Worm (Caenorhabditis elegans) whole organism, mixed stage, embryonic: ENCODE results near the gene K10C2.7.

Source experiments
- M03D4.4 ChIP-seq: sonication (generic microtip); optimal IDR thresholded peaks from 2 replicates; lab custom pipeline; 2017; ENCODE audit warnings: mild to moderate bottlenecking, missing genetic modification characterization, missing compliant biosample characterization
- bed-3 ChIP-seq: fragments of 200-800 bp; sonication (Bioruptor generic); optimal IDR thresholded peaks from 3 replicates; lab custom pipeline; 2018; ENCODE audit warnings: mild to moderate bottlenecking, missing genetic modification characterization, moderate library complexity, missing compliant biosample characterization
- blmp-1 ChIP-seq: fragments of 150-350 bp; optimal IDR thresholded peaks from 2 replicates; lab custom pipeline; 2014; ENCODE audit warnings: missing biosample characterization, missing genetic modification characterization
- ham-2 ChIP-seq: fragments of 200-800 bp; sonication (Bioruptor generic); optimal IDR thresholded peaks from 2 replicates; lab custom pipeline; 2018; ENCODE audit warnings: mild to moderate bottlenecking, missing genetic modification characterization, missing compliant biosample characterization
- lin-32 ChIP-seq: fragments of 200-800 bp; sonication (Bioruptor generic); optimal IDR thresholded peaks from 2 replicates; lab custom pipeline; 2018; ENCODE audit warnings: mild to moderate bottlenecking, missing genetic modification characterization, missing compliant biosample characterization
- mls-2 ChIP-seq: sonication (generic microtip); optimal IDR thresholded peaks from 2 replicates; lab custom pipeline; 2016; ENCODE audit warnings: mild to moderate bottlenecking, missing genetic modification characterization, moderate library complexity, missing compliant biosample characterization
- nhr-12 ChIP-seq: fragments of 150-350 bp; optimal IDR thresholded peaks from 2 replicates; lab custom pipeline; 2014; ENCODE audit warnings: missing biosample characterization, missing genetic modification characterization
- nhr-2 ChIP-seq: fragments of 150-350 bp; optimal IDR thresholded peaks from 2 replicates; lab custom pipeline; 2014; ENCODE audit warnings: missing biosample characterization, missing genetic modification characterization
- nhr-28 ChIP-seq: fragments of 150-350 bp; optimal IDR thresholded peaks from 2 replicates; lab custom pipeline; 2014; ENCODE audit warnings: missing biosample characterization, missing genetic modification characterization
- pha-4 ChIP-seq: fragments of 150-350 bp; optimal IDR thresholded peaks from 2 replicates; lab custom pipeline; 2018; ENCODE audit warnings: missing biosample characterization, missing genetic modification reagents, missing genetic modification characterization
- snpc-4 ChIP-seq: fragments of 150-350 bp; optimal IDR thresholded peaks from 2 replicates; lab custom pipeline; 2014; ENCODE audit warnings: missing biosample characterization, missing genetic modification characterization
- unc-39 ChIP-seq: fragments of 150-350 bp; optimal IDR thresholded peaks from 2 replicates; lab custom pipeline; 2014; ENCODE audit warnings: missing biosample characterization, missing genetic modification characterization
- unc-62 ChIP-seq: fragments of 150-350 bp; optimal IDR thresholded peaks from 2 replicates; lab custom pipeline; 2014; ENCODE audit warnings: missing biosample characterization, missing genetic modification reagents, missing genetic modification characterization
- ztf-11 ChIP-seq: fragments of 150-350 bp; optimal IDR thresholded peaks from 2 replicates; lab custom pipeline; 2014; ENCODE audit warnings: missing biosample characterization, missing genetic modification characterization

ce11 chrX:6484780-6485179 lies 41.5 kb upstream of the K10C2.7 start, which contains the start of gene gar-1:
- TF ChIP-seq M03D4.4 (tag; lab: Kevin White, UChicago) (no peak), mls-2 (no peak), unc-62 (GFP tag; lab: Kevin White, UChicago) (no peak), snpc-4 (tag; lab: Kevin White, UChicago) (no peak), nhr-28 (tag; lab: Kevin White, UChicago) (no peak), ztf-11 (tag; lab: Kevin White, UChicago) (no peak), bed-3 (GFP tag; lab: Kevin White, UChicago) (no peak), ham-2 (GFP tag; lab: Kevin White, UChicago) (no peak), pha-4 (tag; lab: Kevin White, UChicago) (no peak), unc-39 (tag; lab: Kevin White, UChicago) (no peak), nhr-12 (tag; lab: Kevin White, UChicago) (no peak), blmp-1 (tag; lab: Kevin White, UChicago) (no peak), nhr-2 (tag; lab: Kevin White, UChicago) (no peak), lin-32 (GFP tag; lab: Kevin White, UChicago) (no peak)
